Worm (Caenorhabditis elegans): Measurements from ENCODE around the gene R11G1.11.

The R11G1.11 gene

ce11 chrX:3644796-3645195 lies 9.9 kb upstream of the R11G1.11 start, which contains the start of gene tmem-24:
Gene tmem-24, minus strand, starts transcription at chrX:3644896.
- TF ChIP-seq dao-5 (tag; optimal IDR thresholded peaks at IDR 0.05) (no peak), W03F9.2 (tag; optimal IDR thresholded peaks at IDR 0.05) (no peak), him-1 (tag; optimal IDR thresholded peaks at IDR 0.05) (no peak)

- TF ChIP-seq him-1 (tag; optimal IDR thresholded peaks at IDR 0.05) (no peak), dao-5 (tag; optimal IDR thresholded peaks at IDR 0.05) (no peak), W03F9.2 (tag; optimal IDR thresholded peaks at IDR 0.05) (no peak)
These were observed 8.8 kb upstream of the R11G1.11 start for ce11 chrX:3645924-3646323.

ce11 chrX:3650100-3650809 lies 4.5 kb upstream of the R11G1.11 start, which contains the start of the genes sax-1 and R11G1.2:
Gene sax-1, minus strand, starts transcription at chrX:3650150.
Gene R11G1.2, plus strand, starts transcription at chrX:3650614.
- no peak for TF ChIP-seq dao-5 (tag; optimal IDR thresholded peaks at IDR 0.05)
- TF ChIP-seq W03F9.2 (tag; optimal IDR thresholded peaks at IDR 0.05), result peak; percentile 39
- no peak for TF ChIP-seq him-1 (tag; optimal IDR thresholded peaks at IDR 0.05)

ce11 chrX:3655972-3656371 lies 1.2 kb downstream of the R11G1.11 start, which contains the start of gene R11G1.7:
Gene R11G1.7, plus strand, starts transcription at chrX:3656272.
- TF ChIP-seq dao-5 (tag; optimal IDR thresholded peaks at IDR 0.05) (no peak), him-1 (tag; optimal IDR thresholded peaks at IDR 0.05) (no peak), W03F9.2 (tag; optimal IDR thresholded peaks at IDR 0.05) (no peak)

- TF ChIP-seq him-1 (tag; optimal IDR thresholded peaks at IDR 0.05) (no peak), dao-5 (tag; optimal IDR thresholded peaks at IDR 0.05) (no peak), W03F9.2 (tag; optimal IDR thresholded peaks at IDR 0.05) (no peak)
These were observed 4.5 kb downstream of the R11G1.11 start, which contains the start of gene R11G1.1 for ce11 chrX:3659192-3659591. Gene R11G1.1, plus strand, starts transcription at chrX:3659492.

ce11 chrX:3668842-3669241 lies 14.1 kb downstream of the R11G1.11 start, which contains the start of gene snet-1:
Gene snet-1, minus strand, starts transcription at chrX:3668942.
- TF ChIP-seq dao-5 (tag; optimal IDR thresholded peaks at IDR 0.05) (no peak), W03F9.2 (tag; optimal IDR thresholded peaks at IDR 0.05) (no peak), him-1 (tag; optimal IDR thresholded peaks at IDR 0.05) (no peak)

ce11 chrX:3671998-3672397 lies 17.3 kb downstream of the R11G1.11 start, which contains the start of gene C02F12.5:
Gene C02F12.5, minus strand, starts transcription at chrX:3672098.
- TF ChIP-seq dao-5 (tag; optimal IDR thresholded peaks at IDR 0.05), result no peak
- no peak for TF ChIP-seq W03F9.2 (tag; optimal IDR thresholded peaks at IDR 0.05)
- TF ChIP-seq him-1 (tag; optimal IDR thresholded peaks at IDR 0.05), result no peak

- TF ChIP-seq dao-5 (tag; optimal IDR thresholded peaks at IDR 0.05), result no peak
These were observed 18.9 kb downstream of the R11G1.11 start, which contains the start of gene ceh-63 for ce11 chrX:3673584-3674108. Gene ceh-63, minus strand, starts transcription at chrX:3674058.

ce11 chrX:3678507-3679175 lies 23.9 kb downstream of the R11G1.11 start, which contains the start of gene tag-52:
Gene tag-52, minus strand, starts transcription at chrX:3678557.
- no peak for TF ChIP-seq W03F9.2 (tag; optimal IDR thresholded peaks at IDR 0.05)
- no peak for TF ChIP-seq him-1 (tag; optimal IDR thresholded peaks at IDR 0.05)
- TF ChIP-seq dao-5 (tag; optimal IDR thresholded peaks at IDR 0.05), result no peak

ce11 chrX:3680544-3681214 lies 26.0 kb downstream of the R11G1.11 start, which contains the start of gene tsp-17:
Gene tsp-17, plus strand, starts transcription at chrX:3681164.
- TF ChIP-seq him-1 (tag; optimal IDR thresholded peaks at IDR 0.05) (no peak), W03F9.2 (tag; optimal IDR thresholded peaks at IDR 0.05) (no peak), dao-5 (tag; optimal IDR thresholded peaks at IDR 0.05) (no peak)

- TF ChIP-seq W03F9.2 (tag; optimal IDR thresholded peaks at IDR 0.05) (no peak), him-1 (tag; optimal IDR thresholded peaks at IDR 0.05) (no peak), dao-5 (tag; optimal IDR thresholded peaks at IDR 0.05) (no peak)
These were observed 28.3 kb downstream of the R11G1.11 start for ce11 chrX:3683060-3683459.

ce11 chrX:3686420-3686819 lies 31.7 kb downstream of the R11G1.11 start:
- TF ChIP-seq him-1 (tag; optimal IDR thresholded peaks at IDR 0.05) (no peak), dao-5 (tag; optimal IDR thresholded peaks at IDR 0.05) (no peak), W03F9.2 (tag; optimal IDR thresholded peaks at IDR 0.05) (no peak)

ce11 chrX:3689155-3689719 lies 34.5 kb downstream of the R11G1.11 start, which contains the start of gene tag-278:
Gene tag-278, minus strand, starts transcription at chrX:3689205.
- no peak for TF ChIP-seq dao-5 (tag; optimal IDR thresholded peaks at IDR 0.05)
- no peak for TF ChIP-seq him-1 (tag; optimal IDR thresholded peaks at IDR 0.05)
- no peak for TF ChIP-seq W03F9.2 (tag; optimal IDR thresholded peaks at IDR 0.05)

Data from whole organism, L4/young adult.